Fruit fly (Drosophila melanogaster) whole organism, wandering third instar larva: ENCODE measurements around the gene CG44038.

Source experiments
- CG32264 ChIP-seq: fragments of 200-800 bp; sonication (Bioruptor generic); optimal IDR thresholded peaks from 2 replicates; lab custom pipeline; 2016; ENCODE audit warnings: missing biosample characterization, missing genetic modification characterization
- Dif ChIP-seq: fragments of 200-275, 200-300 bp; sonication (Bioruptor generic); optimal IDR thresholded peaks from 2 replicates; lab custom pipeline; 2018; ENCODE audit warnings: missing biosample characterization, missing genetic modification characterization; ENCODE audit not compliant: partially characterized antibody
- Hr78 ChIP-seq: fragments of >200 bp; optimal IDR thresholded peaks from 2 replicates; lab custom pipeline; 2017; ENCODE audit warnings: missing biosample characterization, missing genetic modification characterization
- Hr83 ChIP-seq: fragments of 200-300 bp; sonication (Bioruptor generic); optimal IDR thresholded peaks from 2 replicates; lab custom pipeline; 2016; ENCODE audit warnings: missing biosample characterization, mild to moderate bottlenecking, missing genetic modification characterization, moderate library complexity; ENCODE audit not compliant: poor library complexity, severe bottlenecking
- Rel ChIP-seq, 2 experiments: fragments of 200-800 bp; sonication (Bioruptor generic) in 1 of 2; optimal IDR thresholded peaks; 2 replicates in 1 of 2; 3 replicates in 1 of 2; lab custom pipeline; 2016 to 2019; ENCODE audit warnings: mild to moderate bottlenecking in 2 of 2, missing biosample characterization in 2 of 2, missing genetic modification characterization in 2 of 2, moderate library complexity in 1 of 2
- h ChIP-seq: fragments of 200-800 bp; sonication (Bioruptor generic); optimal IDR thresholded peaks from 3 replicates; lab custom pipeline; 2016; ENCODE audit warnings: missing biosample characterization, mild to moderate bottlenecking, missing genetic modification characterization
- jim ChIP-seq: fragments of 175-275, 200-325 bp; sonication (Bioruptor generic); optimal IDR thresholded peaks from 2 replicates; lab custom pipeline; 2016; ENCODE audit warnings: missing biosample characterization, mild to moderate bottlenecking, missing genetic modification characterization
- usp ChIP-seq: fragments of >200 bp; optimal IDR thresholded peaks from 2 replicates; lab custom pipeline; 2017; ENCODE audit warnings: missing biosample characterization, missing genetic modification characterization

- TF ChIP-seq Hr78 (GFP tag; lab: Kevin White, UChicago) (no peak), h (no peak), usp (GFP tag; lab: Kevin White, UChicago) (no peak), jim (no peak), CG32264 (GFP tag; lab: Kevin White, UChicago) (no peak), Rel (GFP tag; optimal IDR thresholded peaks at IDR 0.05; lab: Kevin White, UChicago) (no peak), Rel (tag; optimal IDR thresholded peaks at IDR 0.05; lab: Kevin White, UChicago) (no peak), Hr83 (GFP tag; lab: Kevin White, UChicago) (no peak), Dif (GFP tag; lab: Kevin White, UChicago) (no peak)
Measured at dm6 chr3R:12272826-12273225, 12.1 kb downstream of the CG44038 start, which contains the start of gene Sfp87B.
